Fruit fly (Drosophila melanogaster) whole organism, embryonic: Measurements from ENCODE around the gene LysB.

Experiments used
- Atf6 ChIP-seq: fragments of 200-800 bp; sonication (Bioruptor generic); IDR thresholded peaks from 2 replicates; pipeline ENCODE4 v1.3.6; 2022; ENCODE audit warnings: missing biosample characterization, missing genetic modification characterization
- CG1024 ChIP-seq: fragments of 200-800 bp; sonication (Bioruptor generic); IDR thresholded peaks from 2 replicates; pipeline ENCODE4 v1.3.6; 2022; ENCODE audit warnings: missing biosample characterization, missing genetic modification characterization
- CG10267 ChIP-seq: fragments of 200-800 bp; sonication (Bioruptor generic); optimal IDR thresholded peaks from 2 replicates; lab custom pipeline; 2018; ENCODE audit warnings: missing biosample characterization, mild to moderate bottlenecking, missing genetic modification characterization, moderate library complexity
- CG11247 ChIP-seq: fragments of 200-800 bp; sonication (Bioruptor generic); IDR thresholded peaks from 2 replicates; pipeline ENCODE4 v1.3.6; 2022; ENCODE audit warnings: missing biosample characterization, missing genetic modification characterization
- CG12942 ChIP-seq: fragments of 200-800 bp; sonication (Bioruptor generic); optimal IDR thresholded peaks from 3 replicates; lab custom pipeline; 2016; ENCODE audit warnings: missing biosample characterization, missing genetic modification characterization
- CG14014 ChIP-seq: fragments of 200-800 bp; sonication (Bioruptor generic); IDR thresholded peaks from 2 replicates; pipeline ENCODE4 v1.3.6; 2022; ENCODE audit warnings: missing biosample characterization, missing genetic modification characterization
- CG15011 ChIP-seq: fragments of 200-800 bp; sonication (Bioruptor generic); optimal IDR thresholded peaks from 3 replicates; lab custom pipeline; 2018; ENCODE audit warnings: missing biosample characterization, mild to moderate bottlenecking, missing genetic modification characterization
- CG15269 ChIP-seq: fragments of 200-800 bp; sonication (Bioruptor generic); optimal IDR thresholded peaks from 2 replicates; lab custom pipeline; 2018; ENCODE audit warnings: missing biosample characterization, mild to moderate bottlenecking, missing genetic modification characterization, moderate library complexity
- CG1647 ChIP-seq: fragments of 200-800 bp; sonication (Bioruptor generic); optimal IDR thresholded peaks from 3 replicates; lab custom pipeline; 2016; ENCODE audit warnings: missing biosample characterization, missing genetic modification characterization
- CG17328 ChIP-seq: fragments of 200-800 bp; sonication (Bioruptor generic); IDR thresholded peaks from 2 replicates; pipeline ENCODE4 v1.3.6; 2022; ENCODE audit warnings: missing biosample characterization, missing genetic modification characterization
- CG18599 ChIP-seq: fragments of 200-800 bp; sonication (Bioruptor generic); optimal IDR thresholded peaks from 3 replicates; lab custom pipeline; 2017; ENCODE audit warnings: missing biosample characterization, missing genetic modification characterization, mild to moderate bottlenecking, moderate library complexity, missing genetic modification reagents
- CG2202 ChIP-seq: fragments of 200-800 bp; sonication (Bioruptor generic); optimal IDR thresholded peaks from 2 replicates; lab custom pipeline; 2018; ENCODE audit warnings: missing biosample characterization, mild to moderate bottlenecking, missing genetic modification characterization
- CG2678 ChIP-seq: fragments of 200-800 bp; sonication (Bioruptor generic); optimal IDR thresholded peaks from 3 replicates; lab custom pipeline; 2019; ENCODE audit warnings: missing biosample characterization, mild to moderate bottlenecking, missing genetic modification characterization, moderate library complexity
- CG33213 ChIP-seq: fragments of 200-800 bp; sonication (Bioruptor generic); optimal IDR thresholded peaks from 3 replicates; lab custom pipeline; 2016; ENCODE audit warnings: missing biosample characterization, missing genetic modification characterization
- CG4424 ChIP-seq: fragments of 200-800 bp; sonication (Bioruptor generic); optimal IDR thresholded peaks from 3 replicates; lab custom pipeline; 2016; ENCODE audit warnings: missing biosample characterization, missing genetic modification characterization
- CG7745 ChIP-seq: fragments of 200-800 bp; sonication (Bioruptor generic); optimal IDR thresholded peaks from 2 replicates; lab custom pipeline; 2018; ENCODE audit warnings: missing biosample characterization, mild to moderate bottlenecking, missing genetic modification characterization, moderate library complexity
- CG9215 ChIP-seq: fragments of 200-800 bp; sonication (Bioruptor generic); IDR thresholded peaks from 2 replicates; pipeline ENCODE4 v1.3.6; 2022; ENCODE audit warnings: missing biosample characterization, missing genetic modification characterization
- CG9876 ChIP-seq: fragments of 200-800 bp; sonication (Bioruptor generic); optimal IDR thresholded peaks from 2 replicates; lab custom pipeline; 2016; ENCODE audit warnings: missing biosample characterization, missing genetic modification characterization
- CG9932 ChIP-seq: fragments of 200-800 bp; sonication (Bioruptor generic); IDR thresholded peaks from 2 replicates; pipeline ENCODE4 v1.3.6; 2022; ENCODE audit warnings: missing biosample characterization, missing genetic modification characterization
- Camta ChIP-seq: fragments of 200-800 bp; sonication (Bioruptor generic); optimal IDR thresholded peaks from 2 replicates; lab custom pipeline; 2016; ENCODE audit warnings: missing biosample characterization, missing genetic modification characterization
- Dip2 ChIP-seq: fragments of 200-800 bp; sonication (Bioruptor generic); IDR thresholded peaks from 2 replicates; pipeline ENCODE4 v1.3.6; 2022; ENCODE audit warnings: missing biosample characterization, missing genetic modification characterization
- Fer3 ChIP-seq: fragments of 200-800 bp; sonication (Bioruptor generic); optimal IDR thresholded peaks from 2 replicates; lab custom pipeline; 2018; ENCODE audit warnings: missing biosample characterization, mild to moderate bottlenecking, missing genetic modification characterization, moderate library complexity
- H2.0 ChIP-seq: fragments of 200-800 bp; sonication (Bioruptor generic); IDR thresholded peaks from 2 replicates; pipeline ENCODE4 v1.3.6; 2022; ENCODE audit warnings: missing biosample characterization, missing genetic modification characterization
- HLH3B ChIP-seq: fragments of 200-800 bp; sonication (Bioruptor generic); IDR thresholded peaks from 2 replicates; pipeline ENCODE4 v1.3.6; 2022; ENCODE audit warnings: missing biosample characterization, missing genetic modification characterization
- HmgZ ChIP-seq: fragments of 200-800 bp; sonication (Bioruptor generic); optimal IDR thresholded peaks from 2 replicates; lab custom pipeline; 2018; ENCODE audit warnings: missing biosample characterization, mild to moderate bottlenecking, missing genetic modification characterization
- Hmr ChIP-seq: fragments of 200-800 bp; sonication (Bioruptor generic); optimal IDR thresholded peaks from 3 replicates; lab custom pipeline; 2017; ENCODE audit warnings: mild to moderate bottlenecking, missing biosample characterization, missing genetic modification reagents, missing genetic modification characterization
- Hr3 ChIP-seq: fragments of 200-800 bp; sonication (Bioruptor generic); optimal IDR thresholded peaks from 3 replicates; lab custom pipeline; 2016; ENCODE audit warnings: missing biosample characterization, missing genetic modification characterization
- Meics ChIP-seq: fragments of 200-800 bp; sonication (Bioruptor generic); optimal IDR thresholded peaks from 2 replicates; lab custom pipeline; 2017; ENCODE audit warnings: missing biosample characterization, mild to moderate bottlenecking, missing genetic modification characterization
- NFAT ChIP-seq: fragments of 200-800 bp; sonication (Bioruptor generic); IDR thresholded peaks from 2 replicates; pipeline ENCODE4 v1.3.6; 2022; ENCODE audit warnings: missing biosample characterization, missing genetic modification characterization
- NfI ChIP-seq: fragments of 200-800 bp; sonication (Bioruptor generic); optimal IDR thresholded peaks from 3 replicates; lab custom pipeline; 2018; ENCODE audit warnings: missing biosample characterization, mild to moderate bottlenecking, missing genetic modification characterization, moderate library complexity
- Rfx ChIP-seq: fragments of 200-800 bp; sonication (Bioruptor generic); IDR thresholded peaks from 2 replicates; pipeline ENCODE4 v1.3.6; 2022; ENCODE audit warnings: missing biosample characterization, missing genetic modification characterization
- TFAM ChIP-seq: fragments of 200-800 bp; sonication (Bioruptor generic); optimal IDR thresholded peaks from 2 replicates; lab custom pipeline; 2017; ENCODE audit warnings: missing biosample characterization, missing genetic modification characterization, inconsistent platforms
- Vsx1 ChIP-seq: fragments of 200-800 bp; sonication (Bioruptor generic); optimal IDR thresholded peaks from 2 replicates; lab custom pipeline; 2017; ENCODE audit warnings: missing biosample characterization, mild to moderate bottlenecking, missing genetic modification characterization, missing genetic modification reagents
- bbx ChIP-seq: fragments of 200-800 bp; sonication (Bioruptor generic); IDR thresholded peaks from 2 replicates; pipeline ENCODE4 v1.3.6; 2022; ENCODE audit warnings: missing biosample characterization, missing genetic modification characterization; ENCODE audit not compliant: partially characterized antibody
- cato ChIP-seq: fragments of 200-800 bp; sonication (Bioruptor generic); optimal IDR thresholded peaks from 2 replicates; lab custom pipeline; 2016; ENCODE audit warnings: missing biosample characterization, missing genetic modification characterization, borderline replicate concordance
- chn ChIP-seq: fragments of 200-800 bp; sonication (Bioruptor generic); optimal IDR thresholded peaks from 2 replicates; lab custom pipeline; 2016; ENCODE audit warnings: missing biosample characterization, missing genetic modification characterization
- cwo ChIP-seq: fragments of 200-800 bp; sonication (Bioruptor generic); optimal IDR thresholded peaks from 3 replicates; lab custom pipeline; 2017; ENCODE audit warnings: missing biosample characterization, missing genetic modification characterization, mild to moderate bottlenecking, moderate library complexity, missing genetic modification reagents
- hth ChIP-seq: fragments of >200 bp; optimal IDR thresholded peaks from 2 replicates; lab custom pipeline; 2017; ENCODE audit warnings: inconsistent platforms
- klu ChIP-seq: fragments of 200-800 bp; sonication (Bioruptor generic); IDR thresholded peaks from 2 replicates; pipeline ENCODE4 v1.3.6; 2022; ENCODE audit warnings: missing biosample characterization, missing genetic modification characterization
- lab ChIP-seq: fragments of 200-800 bp; sonication (Bioruptor generic); optimal IDR thresholded peaks from 3 replicates; lab custom pipeline; 2017; ENCODE audit warnings: missing biosample characterization, missing genetic modification characterization, mild to moderate bottlenecking, moderate library complexity, missing genetic modification reagents
- luna ChIP-seq: fragments of 200-800 bp; sonication (Bioruptor generic); optimal IDR thresholded peaks from 2 replicates; lab custom pipeline; 2016; ENCODE audit warnings: missing biosample characterization, missing genetic modification characterization
- mam ChIP-seq: fragments of 200-800 bp; sonication (Bioruptor generic); optimal IDR thresholded peaks from 3 replicates; lab custom pipeline; 2016; ENCODE audit warnings: missing biosample characterization, missing genetic modification characterization
- prd ChIP-seq, 3 experiments: fragments of >200 bp in 2 of 3; fragments of 200-800 bp in 1 of 3; sonication (Bioruptor generic) in 1 of 3; optimal IDR thresholded peaks in 2 of 3; IDR thresholded peaks in 1 of 3; 2 replicates in 2 of 3; 3 replicates in 1 of 3; pipeline versions ENCODE4 v1.3.6 to Lab custom; 2017 to 2022; ENCODE audit warnings: missing biosample characterization in 1 of 3, missing genetic modification characterization in 1 of 3
- ranshi ChIP-seq: fragments of 200-800 bp; sonication (Bioruptor generic); IDR thresholded peaks from 2 replicates; pipeline ENCODE4 v1.3.6; 2022; ENCODE audit warnings: missing biosample characterization, missing genetic modification characterization
- ro ChIP-seq: fragments of 200-800 bp; sonication (Bioruptor generic); IDR thresholded peaks from 2 replicates; pipeline ENCODE4 v1.3.6; 2022; ENCODE audit warnings: missing biosample characterization, missing genetic modification characterization
- row ChIP-seq: fragments of 200-800 bp; sonication (Bioruptor generic); IDR thresholded peaks from 3 replicates; pipeline ENCODE4 v1.3.6; 2022; ENCODE audit warnings: missing biosample characterization, missing genetic modification characterization
- sc ChIP-seq, 3 experiments: fragments of >200 bp in 2 of 3; fragments of 200-800 bp in 1 of 3; sonication (Bioruptor generic) in 1 of 3; optimal IDR thresholded peaks; 2 replicates in 2 of 3; 3 replicates in 1 of 3; lab custom pipeline; 2017; ENCODE audit warnings: mild to moderate bottlenecking in 1 of 3, missing biosample characterization in 1 of 3, missing genetic modification characterization in 1 of 3, missing genetic modification reagents in 1 of 3
- scrt ChIP-seq: fragments of 200-800 bp; sonication (Bioruptor generic); optimal IDR thresholded peaks from 2 replicates; lab custom pipeline; 2018; ENCODE audit warnings: missing biosample characterization, mild to moderate bottlenecking, missing genetic modification characterization, moderate library complexity
- shn ChIP-seq: fragments of 200-800 bp; sonication (Bioruptor generic); optimal IDR thresholded peaks from 3 replicates; lab custom pipeline; 2016; ENCODE audit warnings: missing biosample characterization, missing genetic modification characterization
- trh ChIP-seq: fragments of 200-800 bp; sonication (Bioruptor generic); optimal IDR thresholded peaks from 2 replicates; lab custom pipeline; 2016; ENCODE audit warnings: missing biosample characterization, missing genetic modification characterization

Gene LysB

dm6 chr3L:1183467-1183866 is 23.7 kb upstream of the LysB start (continued):
- no peak for TF ChIP-seq CG10267 (tag; lab: Kevin White, UChicago)
- TF ChIP-seq Fer3 (tag; lab: Kevin White, UChicago): peak; percentile 7
- no peak for TF ChIP-seq klu (GFP tag; lab: Robert Waterston, UW)
- no peak for TF ChIP-seq bbx (GFP tag; lab: Robert Waterston, UW)
- no peak for TF ChIP-seq hth (lab: Kevin White, UChicago)
- TF ChIP-seq H2.0 (GFP tag; lab: Robert Waterston, UW): peak; percentile 16; the same call in 1 of the 2 replicates
- TF ChIP-seq sc (optimal IDR thresholded peaks at IDR 0.05; lab: Kevin White, UChicago): no peak
- no peak for TF ChIP-seq sc (GFP tag; optimal IDR thresholded peaks at IDR 0.05; lab: Kevin White, UChicago)
- peak; percentile 17 for TF ChIP-seq scrt
- peak; percentile 8 for TF ChIP-seq Camta
- TF ChIP-seq Rfx (GFP tag; lab: Robert Waterston, UW): peak; percentile 48; the same call in 1 of the 2 replicates
- TF ChIP-seq CG14014 (GFP tag; lab: Robert Waterston, UW): 0 out of 2 replicates have a peak, but pooled peaks have one; percentile 44
- no peak for TF ChIP-seq TFAM (GFP tag; lab: Kevin White, UChicago)
- TF ChIP-seq prd (optimal IDR thresholded peaks at IDR 0.05; lab: Kevin White, UChicago): no peak
- peak; percentile 28; the same call in 1 of the 3 replicates for TF ChIP-seq prd (GFP tag; IDR thresholded peaks at IDR 0.05; lab: Robert Waterston, UW)
- TF ChIP-seq CG9876 (GFP tag; lab: Kevin White, UChicago): no peak
- TF ChIP-seq ro: no peak
- TF ChIP-seq cato: no peak
- TF ChIP-seq CG15011 (GFP tag; lab: Kevin White, UChicago): no peak
- TF ChIP-seq cwo (GFP tag; lab: Kevin White, UChicago): peak; percentile 31
- no peak for TF ChIP-seq trh (GFP tag; lab: Kevin White, UChicago)
- no peak for TF ChIP-seq Dip2 (GFP tag; lab: Robert Waterston, UW)
- TF ChIP-seq HLH3B: no peak
- no peak for TF ChIP-seq shn (GFP tag; lab: Kevin White, UChicago)
- peak; percentile 53 for TF ChIP-seq lab (GFP tag; lab: Kevin White, UChicago)
- TF ChIP-seq Hmr (GFP tag; lab: Kevin White, UChicago): peak; percentile 29
- TF ChIP-seq CG12942 (GFP tag; lab: Kevin White, UChicago): no peak
- peak; percentile 31; the same call in 1 of the 2 replicates for TF ChIP-seq Atf6 (GFP tag; lab: Robert Waterston, UW)
- peak; percentile 62 for TF ChIP-seq row
- TF ChIP-seq chn (GFP tag; lab: Kevin White, UChicago): no peak
- TF ChIP-seq Meics (GFP tag; lab: Kevin White, UChicago): peak; percentile 44
- TF ChIP-seq CG2678 (tag; lab: Kevin White, UChicago): peak; percentile 41
- TF ChIP-seq CG17328 (GFP tag; lab: Robert Waterston, UW): 0 out of 2 replicates have a peak, but pooled peaks have one; percentile 13
- no peak for TF ChIP-seq NfI (GFP tag; lab: Kevin White, UChicago)
- TF ChIP-seq luna (GFP tag; lab: Kevin White, UChicago): no peak
- peak; percentile 37; the same call in 1 of the 2 replicates for TF ChIP-seq CG9215 (GFP tag; lab: Robert Waterston, UW)
- TF ChIP-seq CG1647: no peak
- TF ChIP-seq CG1024 (GFP tag; lab: Robert Waterston, UW): no peak
- peak; percentile 43; the same call in 1 of the 2 replicates for TF ChIP-seq CG9932 (GFP tag; lab: Robert Waterston, UW)
- TF ChIP-seq Hr3 (GFP tag; lab: Kevin White, UChicago): no peak
- no peak for TF ChIP-seq Vsx1
- TF ChIP-seq mam (GFP tag; lab: Kevin White, UChicago): peak; percentile 20
- peak; percentile 43; the same call in 1 of the 2 replicates for TF ChIP-seq ranshi
- peak; percentile 14 for TF ChIP-seq CG15269 (tag; lab: Kevin White, UChicago)
- peak; percentile 45 for TF ChIP-seq CG11247 (GFP tag; lab: Robert Waterston, UW)
- TF ChIP-seq NFAT: no peak
- no peak for TF ChIP-seq CG7745 (tag; lab: Kevin White, UChicago)
- TF ChIP-seq CG18599 (GFP tag; lab: Kevin White, UChicago): peak; percentile 66
- no peak for TF ChIP-seq CG2202 (tag; lab: Kevin White, UChicago)
- TF ChIP-seq HmgZ (tag; lab: Kevin White, UChicago): no peak
- TF ChIP-seq CG4424 (GFP tag; lab: Kevin White, UChicago): no peak
- TF ChIP-seq CG33213 (GFP tag; lab: Kevin White, UChicago): no peak
